Worm (Caenorhabditis elegans): Measurements from ENCODE around the gene clec-141.
A peak's percentile ranks its signal among the peaks of the same experiment; 100 is the strongest.

Gene clec-141

ce11 chrII:5358137-5358745 is 49.2 kb downstream of the clec-141 start, which contains the start of the genes F09E5.11 and bmy-1 (continued):
- TF ChIP-seq mdt-29 (GFP tag; IDR thresholded peaks at IDR 0.05): no peak
- no peak for TF ChIP-seq dmd-8 (GFP tag; IDR thresholded peaks at IDR 0.05)
- TF ChIP-seq unc-62 (GFP tag; optimal IDR thresholded peaks at IDR 0.05 in 1 of 2): peak in 1 of 2 experiments; percentile 89
- no peak for TF ChIP-seq unc-62 (tag; optimal IDR thresholded peaks at IDR 0.05)
- peak in 1 of 2 experiments; percentile 36 for TF ChIP-seq mdl-1 (tag; optimal IDR thresholded peaks at IDR 0.05)
- TF ChIP-seq T26A8.4 (GFP tag; IDR thresholded peaks at IDR 0.05): peak; percentile 80
- TF ChIP-seq dve-1 (tag; optimal IDR thresholded peaks at IDR 0.05; ENCODE audit: insufficient read depth): peak; percentile 84
- TF ChIP-seq T20F7.1 (GFP tag; optimal IDR thresholded peaks at IDR 0.05): peak; percentile 44
- TF ChIP-seq rbr-2 (tag; optimal IDR thresholded peaks at IDR 0.05): peak; percentile 82
- peak; percentile 61 for TF ChIP-seq fkh-10 (GFP tag; optimal IDR thresholded peaks at IDR 0.05)
- 0 out of 2 replicates have a peak, but pooled peaks have one; percentile 54 for TF ChIP-seq ctbp-1 (GFP tag; IDR thresholded peaks at IDR 0.05)
- TF ChIP-seq attf-4 (tag; optimal IDR thresholded peaks at IDR 0.05): no peak
- TF ChIP-seq set-16 (GFP tag; IDR thresholded peaks at IDR 0.05): peak; percentile 54
- peak; percentile 60 for TF ChIP-seq nhr-102 (tag; optimal IDR thresholded peaks at IDR 0.05)
- no peak for TF ChIP-seq lin-1 (GFP tag; IDR thresholded peaks at IDR 0.05)
- peak; percentile 27 for TF ChIP-seq sdz-12 (GFP tag; optimal IDR thresholded peaks at IDR 0.05)
- peak; percentile 34 for TF ChIP-seq spr-1 (tag; optimal IDR thresholded peaks at IDR 0.05)
- TF ChIP-seq nhr-48 (tag; optimal IDR thresholded peaks at IDR 0.05): peak; percentile 7
- peak; percentile 80 for TF ChIP-seq hlh-11 (tag; optimal IDR thresholded peaks at IDR 0.05)
- peak; percentile 78 for TF ChIP-seq ceh-20 (GFP tag; IDR thresholded peaks at IDR 0.05)
- TF ChIP-seq hif-1 (tag; optimal IDR thresholded peaks at IDR 0.05): peak in 1 of 2 experiments; percentile 94
- TF ChIP-seq madf-5 (GFP tag; IDR thresholded peaks at IDR 0.05): no peak
- TF ChIP-seq mes-2 (tag; optimal IDR thresholded peaks at IDR 0.05; ENCODE audit: poor library complexity, severe bottlenecking): peak; percentile 99
- TF ChIP-seq zip-11 (GFP tag; IDR thresholded peaks at IDR 0.05): no peak
- TF ChIP-seq lim-7 (GFP tag; IDR thresholded peaks at IDR 0.05): peak; percentile 23; the same call in 1 of the 2 replicates
- TF ChIP-seq snpc-1.2 (GFP tag; IDR thresholded peaks at IDR 0.05): 0 out of 2 replicates have a peak, but pooled peaks have one; percentile 59
- no peak for TF ChIP-seq ceh-82 (tag; optimal IDR thresholded peaks at IDR 0.05)
- TF ChIP-seq ces-1 (GFP tag; optimal IDR thresholded peaks at IDR 0.05): no peak
- TF ChIP-seq gei-8 (GFP tag; optimal IDR thresholded peaks at IDR 0.05): no peak
- peak; percentile 75; the same call in 1 of the 2 replicates for TF ChIP-seq tra-1 (GFP tag; IDR thresholded peaks at IDR 0.05)
- no peak for TF ChIP-seq tag-97 (GFP tag; IDR thresholded peaks at IDR 0.05)
- TF ChIP-seq nhr-10 (tag; optimal IDR thresholded peaks at IDR 0.05): no peak
- TF ChIP-seq Y5F2A.4 (GFP tag; optimal IDR thresholded peaks at IDR 0.05): no peak
- peak; percentile 58 for TF ChIP-seq hlh-30 (tag; optimal IDR thresholded peaks at IDR 0.05; ENCODE audit: insufficient read depth)
- TF ChIP-seq snpc-4 (tag; optimal IDR thresholded peaks at IDR 0.05): no peak
- no peak for TF ChIP-seq D1046.2 (GFP tag; IDR thresholded peaks at IDR 0.05)
- TF ChIP-seq cey-2 (tag; optimal IDR thresholded peaks at IDR 0.05; ENCODE audit: borderline replicate concordance, insufficient read depth): no peak
- no peak for TF ChIP-seq zag-1 (tag; optimal IDR thresholded peaks at IDR 0.05)
- peak; percentile 19 for TF ChIP-seq ama-1 (optimal IDR thresholded peaks at IDR 0.05)
- no peak for TF ChIP-seq aly-2 (tag; optimal IDR thresholded peaks at IDR 0.05)
- peak; percentile 53 for TF ChIP-seq nhr-28 (tag; optimal IDR thresholded peaks at IDR 0.05)
- TF ChIP-seq php-3 (GFP tag; IDR thresholded peaks at IDR 0.05): 0 out of 2 replicates have a peak, but pooled peaks have one; percentile 15
- peak; percentile 98 for TF ChIP-seq aha-1 (tag)
- TF ChIP-seq ZK337.2 (GFP tag; IDR thresholded peaks at IDR 0.05): peak; percentile 93
- TF ChIP-seq nhr-6 (tag; optimal IDR thresholded peaks at IDR 0.05): peak; percentile 70
- no peak for TF ChIP-seq mxl-2 (GFP tag; conservative IDR thresholded peaks at IDR 0.05)
- no peak for TF ChIP-seq Y105C5A.15 (GFP tag; IDR thresholded peaks at IDR 0.05)
- TF ChIP-seq ceh-44 (GFP tag; IDR thresholded peaks at IDR 0.05): peak; percentile 84
- peak; percentile 93 for TF ChIP-seq R02D3.7 (tag; optimal IDR thresholded peaks at IDR 0.05)
- peak; percentile 79 for TF ChIP-seq dpl-1 (GFP tag; optimal IDR thresholded peaks at IDR 0.05)
